Worm (Caenorhabditis elegans): ENCODE measurements around the gene eps-8.

The eps-8 gene

DNA sequence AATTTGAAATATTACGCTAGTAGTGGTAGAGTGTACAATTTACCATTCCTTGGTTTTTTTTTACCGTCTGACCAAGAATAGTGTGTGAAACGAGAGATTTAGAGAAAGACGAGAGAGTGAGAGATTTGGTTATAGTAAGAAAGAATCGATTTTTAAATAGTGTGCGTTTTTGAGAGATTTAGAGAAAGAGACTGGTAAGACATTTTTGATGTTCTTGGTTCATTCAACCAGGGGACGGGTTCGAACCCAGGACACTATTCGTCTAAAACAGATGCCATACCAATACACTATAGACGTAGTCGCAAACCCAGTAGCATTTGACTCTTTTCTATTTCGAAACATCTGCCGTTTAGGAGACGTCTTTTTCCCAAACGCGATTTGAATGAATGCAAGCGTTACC, 41.2 kb upstream of the eps-8 start (continued):
- TF ChIP-seq zag-1 (tag; optimal IDR thresholded peaks at IDR 0.05) (peak; percentile 49), lin-14 (GFP tag; optimal IDR thresholded peaks at IDR 0.05) (peak; percentile 92), mdl-1 (tag; optimal IDR thresholded peaks at IDR 0.05) (peak in 1 of 2 experiments; percentile 40), lin-13 (GFP tag; optimal IDR thresholded peaks at IDR 0.05) (peak; percentile 74), nhr-28 (tag; optimal IDR thresholded peaks at IDR 0.05) (no peak), lsy-2 (tag; optimal IDR thresholded peaks at IDR 0.05) (peak; percentile 72 to 87), nhr-12 (tag; optimal IDR thresholded peaks at IDR 0.05) (no peak), jun-1 (tag; optimal IDR thresholded peaks at IDR 0.05) (peak; percentile 67), swsn-7 (tag; optimal IDR thresholded peaks at IDR 0.05) (peak; percentile 92), ceh-90 (tag; optimal IDR thresholded peaks at IDR 0.05) (peak; percentile 32), alr-1 (tag; optimal IDR thresholded peaks at IDR 0.05; ENCODE audit: borderline replicate concordance) (no peak), snu-23 (GFP tag; optimal IDR thresholded peaks at IDR 0.05) (peak; percentile 96), nhr-90 (tag; optimal IDR thresholded peaks at IDR 0.05; ENCODE audit: poor library complexity) (peak; percentile 93), unc-130 (tag; optimal IDR thresholded peaks at IDR 0.05) (no peak), C16A3.4 (tag; optimal IDR thresholded peaks at IDR 0.05) (peak; percentile 75), isw-1 (GFP tag; IDR thresholded peaks at IDR 0.05) (peak; percentile 32; the same call in 1 of the 2 replicates), unc-98 (GFP tag; IDR thresholded peaks at IDR 0.05) (no peak), hlh-17 (GFP tag; optimal IDR thresholded peaks at IDR 0.05; ENCODE audit: borderline replicate concordance) (no peak), unc-62 (GFP tag; optimal IDR thresholded peaks at IDR 0.05) (no peak), fos-1 (tag; optimal IDR thresholded peaks at IDR 0.05) (peak; percentile 64), egl-13 (tag; optimal IDR thresholded peaks at IDR 0.05) (no peak), nhr-11 (tag; optimal IDR thresholded peaks at IDR 0.05) (no peak), aly-2 (tag; optimal IDR thresholded peaks at IDR 0.05) (peak; percentile 81), lir-3 (tag; optimal IDR thresholded peaks at IDR 0.05; ENCODE audit: poor library complexity) (peak; percentile 64), ces-1 (GFP tag; optimal IDR thresholded peaks at IDR 0.05) (no peak), grh-1 (GFP tag; IDR thresholded peaks at IDR 0.05) (no peak), fkh-4 (tag; optimal IDR thresholded peaks at IDR 0.05; ENCODE audit: borderline replicate concordance) (peak; percentile 58), skn-1 (tag; optimal IDR thresholded peaks at IDR 0.05) (peak; percentile 43), snpc-4 (tag; optimal IDR thresholded peaks at IDR 0.05) (peak; percentile 55), elt-2 (tag; optimal IDR thresholded peaks at IDR 0.05) (peak; percentile 40), mef-2 (tag; optimal IDR thresholded peaks at IDR 0.05) (no peak), nhr-76 (tag; optimal IDR thresholded peaks at IDR 0.05) (peak; percentile 59), C04F5.9 (tag; optimal IDR thresholded peaks at IDR 0.05) (peak; percentile 40), egl-27 (tag; optimal IDR thresholded peaks at IDR 0.05) (no peak), lin-15B (tag; optimal IDR thresholded peaks at IDR 0.05) (peak; percentile 5), pax-3 (tag; optimal IDR thresholded peaks at IDR 0.05) (no peak), fkh-10 (GFP tag; optimal IDR thresholded peaks at IDR 0.05) (no peak), tlp-1 (tag; optimal IDR thresholded peaks at IDR 0.05) (no peak), sptf-1 (tag; optimal IDR thresholded peaks at IDR 0.05) (no peak), irx-1 (tag; optimal IDR thresholded peaks at IDR 0.05) (peak; percentile 84), nhr-71 (tag; optimal IDR thresholded peaks at IDR 0.05) (peak; percentile 93), fkh-8 (tag; optimal IDR thresholded peaks at IDR 0.05) (peak; percentile 49), lin-39 (tag; optimal IDR thresholded peaks at IDR 0.05) (peak; percentile 79), dsc-1 (tag; optimal IDR thresholded peaks at IDR 0.05) (peak; percentile 93), xbp-1 (tag; optimal IDR thresholded peaks at IDR 0.05) (peak; percentile 75), ama-1 (optimal IDR thresholded peaks at IDR 0.05) (no peak), ztf-11 (tag; optimal IDR thresholded peaks at IDR 0.05) (peak in 1 of 2 experiments; percentile 85), F16B12.6 (tag; optimal IDR thresholded peaks at IDR 0.05) (no peak), C34B4.2 (tag; optimal IDR thresholded peaks at IDR 0.05) (no peak), hpl-2 (GFP tag; optimal IDR thresholded peaks at IDR 0.05) (peak; percentile 51), zip-4 (GFP tag; optimal IDR thresholded peaks at IDR 0.05) (peak; percentile 58), aha-1 (tag; optimal IDR thresholded peaks at IDR 0.05) (no peak), nhr-19 (GFP tag; conservative IDR thresholded peaks at IDR 0.05) (peak; percentile 87), Y116A8C.19 (tag; optimal IDR thresholded peaks at IDR 0.05; ENCODE audit: borderline replicate concordance) (no peak)

Measured in whole organism, L1 larva.